Worm (Caenorhabditis elegans) whole organism, young adult: Measurements from ENCODE around the gene Y38F1A.7.

Experiments used
- F22D6.2 ChIP-seq: sonication (generic microtip); optimal IDR thresholded peaks from 2 replicates; lab custom pipeline; 2016; ENCODE audit warnings: mild to moderate bottlenecking, missing genetic modification characterization, missing compliant biosample characterization
- F23B12.7 ChIP-seq: sonication (generic microtip); optimal IDR thresholded peaks from 2 replicates; lab custom pipeline; 2017; ENCODE audit warnings: missing genetic modification characterization, mild to moderate bottlenecking, missing compliant biosample characterization, antibody characterized with exemption, moderate library complexity; ENCODE audit not compliant: insufficient read depth
- K11D2.4 ChIP-seq: fragments of 200-800 bp; sonication (Bioruptor generic); IDR thresholded peaks from 2 replicates; pipeline ENCODE4 v1.3.6; 2022; ENCODE audit warnings: missing genetic modification reagents, missing genetic modification characterization, missing compliant biosample characterization
- dpff-1 ChIP-seq: sonication (generic microtip); optimal IDR thresholded peaks from 2 replicates; lab custom pipeline; 2017; ENCODE audit warnings: mild to moderate bottlenecking, missing genetic modification characterization, missing compliant biosample characterization
- gei-17 ChIP-seq: fragments of 200-800 bp; sonication (Bioruptor generic); optimal IDR thresholded peaks from 2 replicates; lab custom pipeline; 2018; ENCODE audit warnings: mild to moderate bottlenecking, missing genetic modification characterization, missing compliant biosample characterization
- lin-35 ChIP-seq, 3 experiments: fragments of 150-350 bp in 2 of 3; sonication (generic microtip) in 1 of 3; optimal IDR thresholded peaks; 2 replicates each; lab custom pipeline; 2014 to 2018; ENCODE audit warnings: missing biosample characterization in 3 of 3, missing genetic modification characterization in 3 of 3, missing genetic modification reagents in 3 of 3
- lin-54 ChIP-seq: fragments of 200-800 bp; sonication (Bioruptor generic); optimal IDR thresholded peaks from 2 replicates; lab custom pipeline; 2018; ENCODE audit warnings: mild to moderate bottlenecking, missing genetic modification characterization, missing compliant biosample characterization
- mel-28 ChIP-seq: sonication (generic microtip); optimal IDR thresholded peaks from 2 replicates; lab custom pipeline; 2016; ENCODE audit warnings: borderline replicate concordance, mild to moderate bottlenecking, missing genetic modification characterization, missing compliant biosample characterization
- mxl-1 ChIP-seq: sonication (generic microtip); optimal IDR thresholded peaks from 2 replicates; lab custom pipeline; 2016; ENCODE audit warnings: missing genetic modification characterization, missing compliant biosample characterization
- nfya-1 ChIP-seq: sonication (generic microtip); optimal IDR thresholded peaks from 2 replicates; lab custom pipeline; 2017; ENCODE audit warnings: antibody characterized with exemption, missing compliant biosample characterization, missing genetic modification characterization, borderline replicate concordance; ENCODE audit not compliant: insufficient read depth
- zfh-2 ChIP-seq: fragments of 200-800 bp; sonication (Bioruptor generic); conservative IDR thresholded peaks from 2 replicates; pipeline ENCODE4 v1.3.6; 2022; ENCODE audit warnings: missing genetic modification reagents, missing genetic modification characterization, missing compliant biosample characterization
- ztf-28 ChIP-seq: fragments of 200-800 bp; sonication (Bioruptor generic); IDR thresholded peaks from 2 replicates; pipeline ENCODE4 v1.3.6; 2022; ENCODE audit warnings: missing genetic modification reagents, missing genetic modification characterization, missing compliant biosample characterization
- ztf-6 ChIP-seq: fragments of 200-800 bp; sonication (Bioruptor generic); IDR thresholded peaks from 2 replicates; pipeline ENCODE4 v1.3.6; 2022; ENCODE audit warnings: missing genetic modification reagents, missing genetic modification characterization, missing compliant biosample characterization

- TF ChIP-seq lin-35 (GFP tag; optimal IDR thresholded peaks at IDR 0.05; lab: Kevin White, UChicago) = no peak
- TF ChIP-seq dpff-1 (tag; lab: Kevin White, UChicago) = no peak
- TF ChIP-seq ztf-6 (GFP tag; lab: Robert Waterston, UW) = no peak
- TF ChIP-seq mel-28 (tag; lab: Kevin White, UChicago) = no peak
- TF ChIP-seq ztf-28 (GFP tag; lab: Robert Waterston, UW) = no peak
- no peak for TF ChIP-seq nfya-1 (tag; lab: Kevin White, UChicago)
- no peak for TF ChIP-seq F23B12.7 (tag; lab: Kevin White, UChicago)
- TF ChIP-seq gei-17 = no peak
- TF ChIP-seq zfh-2 (GFP tag; lab: Robert Waterston, UW) = no peak
- no peak for TF ChIP-seq K11D2.4
- TF ChIP-seq lin-54 (GFP tag; lab: Kevin White, UChicago) = no peak
- TF ChIP-seq F22D6.2 (tag; lab: Kevin White, UChicago) = no peak
- no peak for TF ChIP-seq mxl-1 (tag; lab: Kevin White, UChicago)
Measured at ce11 chrII:13022555-13022954, 25.0 kb upstream of the Y38F1A.7 start.
